In genomic region chr3L:17619209-17619705, dm6 we compare ENCODE assay signal across 1 fruit fly cellular context.
TF ChIP-seq lines count a peak whose summit lies in the region.

Gene Eip74EF, minus strand, starts transcription at chr3L:17619325.

TF ChIP-seq in whole organism, embryonic, 481 proteins besides CTCF, POLR2A, EP300 and RAD21 (continued from another document):
- TF ChIP-seq sens (GFP tag; lab: Kevin White, UChicago) (peak; percentile 79), MBD-R2 (GFP tag; IDR thresholded peaks at IDR 0.05; lab: Robert Waterston, UW) (no peak), inv (GFP tag; IDR thresholded peaks at IDR 0.05; lab: Robert Waterston, UW; ENCODE audit: partially characterized antibody) (0 out of 2 replicates have a peak, but pooled peaks have one; percentile 22), CG9932 (GFP tag; IDR thresholded peaks at IDR 0.05; lab: Robert Waterston, UW) (no peak), CG6254 (GFP tag; optimal IDR thresholded peaks at IDR 0.05; lab: Kevin White, UChicago) (no peak), pita (GFP tag; optimal IDR thresholded peaks at IDR 0.05; lab: Kevin White, UChicago) (no peak), CG15514 (GFP tag; optimal IDR thresholded peaks at IDR 0.05; lab: Kevin White, UChicago) (no peak), seq (GFP tag; IDR thresholded peaks at IDR 0.05; lab: Robert Waterston, UW) (no peak), CG11504 (tag; optimal IDR thresholded peaks at IDR 0.05; lab: Kevin White, UChicago) (peak; percentile 20)
TF ChIP-seq in whole organism, embryonic: peak in this region for 65.
